Fruit fly (Drosophila melanogaster): Measurements from ENCODE around the gene CG13085.

CG13085 gene

DNA sequence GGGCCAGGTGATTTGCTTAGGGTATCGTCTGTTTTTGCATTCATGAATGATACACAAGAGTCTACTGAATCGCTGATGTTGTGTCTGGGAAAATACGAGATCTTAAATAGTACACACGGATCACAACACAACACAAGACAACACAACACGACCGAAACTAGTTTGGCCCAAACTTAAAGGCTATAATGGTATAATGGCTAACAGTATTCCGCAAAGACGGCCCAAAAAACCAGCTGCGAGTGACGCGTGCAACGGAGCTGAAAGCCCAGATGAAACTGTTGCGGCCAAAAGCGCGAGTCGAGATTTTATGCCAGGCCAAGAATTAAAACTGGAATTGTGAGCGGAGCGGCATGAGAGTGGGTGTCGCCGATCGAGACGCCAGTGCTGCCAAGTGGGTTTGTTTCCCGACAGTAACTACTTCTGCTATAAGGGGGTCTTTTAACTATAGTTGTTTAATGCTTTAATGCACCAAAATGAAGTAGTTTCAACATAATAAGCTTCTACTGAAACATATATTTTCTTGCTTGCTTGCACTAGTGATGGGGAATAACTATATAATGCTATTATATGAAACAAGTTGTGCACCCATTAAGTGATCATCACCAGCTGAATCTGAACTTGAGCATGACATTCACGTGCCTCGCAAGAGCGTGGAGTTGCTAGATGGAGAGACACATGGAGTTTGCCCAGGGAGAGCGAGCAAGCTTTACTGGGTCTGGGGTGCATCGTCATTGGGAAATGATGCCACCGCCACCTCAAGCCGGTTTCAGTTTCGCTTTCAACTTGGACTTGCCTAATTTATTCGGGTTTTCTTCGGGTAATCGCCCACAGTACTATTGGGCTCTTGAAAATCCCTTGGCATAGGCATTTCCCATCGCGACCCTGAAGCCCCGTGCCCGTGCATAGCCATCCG lies 15.1 kb downstream of the CG13085 start (continued):
- TF ChIP-seq dsx (GFP tag; optimal IDR thresholded peaks at IDR 0.05; ENCODE audit: poor library complexity, severe bottlenecking) = peak; percentile 38
- TF ChIP-seq CG6163 (GFP tag; IDR thresholded peaks at IDR 0.05) = peak; percentile 36; the same call in 1 of the 3 replicates
- TF ChIP-seq CG34406 (GFP tag; optimal IDR thresholded peaks at IDR 0.05) = no peak
- TF ChIP-seq achi (GFP tag; optimal IDR thresholded peaks at IDR 0.05) = peak; percentile 23
- TF ChIP-seq Ets96B (tag; optimal IDR thresholded peaks at IDR 0.05) = peak; percentile 43
- no peak for TF ChIP-seq spab (GFP tag; optimal IDR thresholded peaks at IDR 0.05)
- TF ChIP-seq Eip78C (GFP tag) = peak; percentile 76
- TF ChIP-seq Eip75B (GFP tag; optimal IDR thresholded peaks at IDR 0.05) = peak; percentile 13
- TF ChIP-seq CG3032 (tag; optimal IDR thresholded peaks at IDR 0.05) = no peak
- TF ChIP-seq CG6854 (GFP tag; optimal IDR thresholded peaks at IDR 0.05) = peak; percentile 33
- TF ChIP-seq CG11762 (GFP tag; optimal IDR thresholded peaks at IDR 0.05; ENCODE audit: insufficient read depth) = no peak
- no peak for TF ChIP-seq CG6276 (GFP tag; optimal IDR thresholded peaks at IDR 0.05)
- TF ChIP-seq esn (GFP tag; optimal IDR thresholded peaks at IDR 0.05) = peak; percentile 44
- TF ChIP-seq CG10631 (GFP tag; optimal IDR thresholded peaks at IDR 0.05) = no peak
- TF ChIP-seq Met (GFP tag; optimal IDR thresholded peaks at IDR 0.05) = no peak
- TF ChIP-seq CG31627 (GFP tag; optimal IDR thresholded peaks at IDR 0.05) = no peak
- TF ChIP-seq pdm3 (GFP tag; optimal IDR thresholded peaks at IDR 0.05) = peak; percentile 10
- no peak for TF ChIP-seq Eip93F (GFP tag; optimal IDR thresholded peaks at IDR 0.05)
- TF ChIP-seq fd85E (GFP tag; optimal IDR thresholded peaks at IDR 0.05) = no peak

DNA sequence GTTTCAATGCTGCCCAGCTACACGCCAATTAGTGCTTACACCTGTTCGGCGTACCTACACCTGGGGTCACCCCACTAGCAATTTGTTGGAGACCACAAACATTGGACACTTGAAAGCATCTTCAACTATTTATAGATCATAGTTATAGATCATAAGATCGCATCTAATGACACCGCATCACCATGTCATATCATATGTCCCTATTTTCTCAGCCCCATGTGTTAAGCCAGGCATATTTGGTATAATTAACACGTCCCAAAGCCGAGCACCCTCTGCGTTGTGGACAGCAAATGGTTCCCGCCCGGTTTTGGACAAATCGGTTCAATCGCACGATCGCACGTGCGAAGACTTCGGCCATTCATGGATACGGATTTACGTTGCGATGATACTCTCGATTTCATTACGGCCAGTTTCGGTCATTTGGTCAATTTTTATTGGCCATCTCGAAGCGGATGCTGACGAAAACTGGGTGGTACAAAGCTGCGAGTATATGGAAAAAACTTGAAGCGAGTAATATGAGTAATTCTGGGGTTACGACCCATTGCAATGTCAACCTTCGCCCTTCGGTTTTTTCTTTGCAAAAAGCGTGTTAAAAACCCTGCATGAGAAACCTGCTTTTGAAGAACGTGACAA lies 15.9 kb downstream of the CG13085 start:
- TF ChIP-seq Sox14 (GFP tag; optimal IDR thresholded peaks at IDR 0.05) (peak; percentile 77), salr (GFP tag; optimal IDR thresholded peaks at IDR 0.05) (peak; percentile 34 to 75), Eip75B (GFP tag; optimal IDR thresholded peaks at IDR 0.05) (peak; percentile 23), Blimp-1 (GFP tag; optimal IDR thresholded peaks at IDR 0.05) (peak; percentile 69), fd59A (GFP tag; optimal IDR thresholded peaks at IDR 0.05) (peak; percentile 73), CG8632 (GFP tag; optimal IDR thresholded peaks at IDR 0.05) (peak; percentile 21), CG15336 (GFP tag; IDR thresholded peaks at IDR 0.05) (peak; percentile 74), acj6 (GFP tag; optimal IDR thresholded peaks at IDR 0.05) (peak; percentile 74), Sox15 (GFP tag; optimal IDR thresholded peaks at IDR 0.05) (peak; percentile 59), CG6808 (GFP tag; optimal IDR thresholded peaks at IDR 0.05) (peak; percentile 51), CG11902 (GFP tag; optimal IDR thresholded peaks at IDR 0.05) (peak; percentile 22), ss (GFP tag; optimal IDR thresholded peaks at IDR 0.05) (no peak), dsx (GFP tag; optimal IDR thresholded peaks at IDR 0.05; ENCODE audit: poor library complexity, severe bottlenecking) (peak; percentile 5), CG6854 (GFP tag; optimal IDR thresholded peaks at IDR 0.05) (no peak), lz (GFP tag; optimal IDR thresholded peaks at IDR 0.05) (no peak), CG8319 (GFP tag; optimal IDR thresholded peaks at IDR 0.05) (peak; percentile 7), CG8119 (GFP tag; IDR thresholded peaks at IDR 0.05) (peak; percentile 77), spab (GFP tag; optimal IDR thresholded peaks at IDR 0.05) (peak; percentile 27), topi (GFP tag; optimal IDR thresholded peaks at IDR 0.05) (peak; percentile 49), pdm3 (GFP tag; optimal IDR thresholded peaks at IDR 0.05) (peak; percentile 61), Eip78C (GFP tag) (peak; percentile 92), Eip93F (GFP tag; optimal IDR thresholded peaks at IDR 0.05) (no peak), Hr38 (GFP tag; optimal IDR thresholded peaks at IDR 0.05) (no peak), Ets21C (GFP tag; optimal IDR thresholded peaks at IDR 0.05) (peak; percentile 65), OdsH (GFP tag; optimal IDR thresholded peaks at IDR 0.05) (peak; percentile 83), CG16779 (tag; optimal IDR thresholded peaks at IDR 0.05) (peak; percentile 33), svp (GFP tag) (peak; percentile 68), Smox (GFP tag; optimal IDR thresholded peaks at IDR 0.05) (peak; percentile 48), esn (GFP tag; optimal IDR thresholded peaks at IDR 0.05) (no peak), CG3032 (tag; optimal IDR thresholded peaks at IDR 0.05) (peak; percentile 54), Hr4 (GFP tag; optimal IDR thresholded peaks at IDR 0.05) (peak; percentile 81), CG4318 (GFP tag; optimal IDR thresholded peaks at IDR 0.05) (peak; percentile 68), CG7368 (GFP tag; optimal IDR thresholded peaks at IDR 0.05) (peak; percentile 7), fd85E (GFP tag; optimal IDR thresholded peaks at IDR 0.05) (peak; percentile 12), vri (GFP tag; optimal IDR thresholded peaks at IDR 0.05) (no peak), CG3919 (GFP tag; optimal IDR thresholded peaks at IDR 0.05) (peak; percentile 48), CG31627 (GFP tag; optimal IDR thresholded peaks at IDR 0.05) (peak; percentile 11)
